Worm (Caenorhabditis elegans) whole organism, young adult: ENCODE measurements around the gene nhx-3.

ENCODE experiments used
- nfya-1 ChIP-seq: sonication (generic microtip); optimal IDR thresholded peaks from 2 replicates; lab custom pipeline; 2017; ENCODE audit warnings: antibody characterized with exemption, missing compliant biosample characterization, missing genetic modification characterization, borderline replicate concordance; ENCODE audit not compliant: insufficient read depth
- snpc-4 ChIP-seq, 5 experiments: fragments of 150-350 bp in 1 of 5; sonication (generic microtip) in 4 of 5; optimal IDR thresholded peaks; 2 replicates each; lab custom pipeline; 2014 to 2018; ENCODE audit warnings: missing genetic modification characterization in 5 of 5, missing biosample characterization in 3 of 5, antibody characterized with exemption in 2 of 5, mild to moderate bottlenecking in 2 of 5, missing compliant biosample characterization in 2 of 5, missing genotype in 2 of 5, moderate library complexity in 2 of 5, missing genetic modification reagents in 1 of 5

DNA sequence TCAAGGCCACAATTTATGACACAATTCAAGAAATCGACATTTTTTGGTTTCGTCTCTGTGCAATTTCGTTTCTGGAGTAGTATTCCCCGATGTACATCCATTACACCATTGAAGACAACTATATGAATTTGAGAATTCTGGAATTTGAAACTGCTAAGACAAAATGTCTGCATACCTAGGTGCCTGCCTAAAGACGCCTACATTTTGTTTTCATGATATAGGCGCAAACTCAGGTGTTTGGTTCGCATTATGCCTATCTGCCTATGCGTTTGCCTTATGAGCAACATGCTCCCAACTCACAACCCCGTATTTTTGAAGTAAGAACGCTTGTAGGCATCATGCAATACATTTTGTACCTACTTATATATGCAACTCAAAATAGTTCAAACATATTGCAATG, 25.6 kb upstream of the nhx-3 start, which contains the start of gene F19F10.14:
- TF ChIP-seq nfya-1 (no peak), snpc-4 (GFP tag; optimal IDR thresholded peaks at IDR 0.05; lab: Kevin White, UChicago) (no peak), snpc-4 (tag; optimal IDR thresholded peaks at IDR 0.05; lab: Kevin White, UChicago) (no peak)
